Fruit fly (Drosophila melanogaster): Measurements from ENCODE around the gene Tim9a.

Tim9a gene

dm6 chrX:13395988-13396377, 11.0 kb downstream of the Tim9a start:
- no peak for TF ChIP-seq topi (GFP tag; optimal IDR thresholded peaks at IDR 0.05)
- no peak for TF ChIP-seq CG9139 (GFP tag; optimal IDR thresholded peaks at IDR 0.05)
- no peak for TF ChIP-seq CG15336 (GFP tag; IDR thresholded peaks at IDR 0.05)
- TF ChIP-seq fkh (GFP tag; optimal IDR thresholded peaks at IDR 0.05): peak; percentile 39
- no peak for TF ChIP-seq ss (GFP tag; optimal IDR thresholded peaks at IDR 0.05)
- peak; percentile 100 for TF ChIP-seq CG6854 (GFP tag; optimal IDR thresholded peaks at IDR 0.05)
- peak; percentile 62; the same call in 2 of the 3 replicates for TF ChIP-seq eg (GFP tag; IDR thresholded peaks at IDR 0.05)
- peak; percentile 45; the same call in 1 of the 3 replicates for TF ChIP-seq CG6163 (GFP tag; IDR thresholded peaks at IDR 0.05)
- no peak for TF ChIP-seq Smox (GFP tag; optimal IDR thresholded peaks at IDR 0.05)

- peak; percentile 66 for TF ChIP-seq topi (GFP tag; optimal IDR thresholded peaks at IDR 0.05)
- peak; percentile 26 for TF ChIP-seq dsx (GFP tag; optimal IDR thresholded peaks at IDR 0.05; ENCODE audit: poor library complexity, severe bottlenecking)
- TF ChIP-seq Sox102F (GFP tag; optimal IDR thresholded peaks at IDR 0.05): peak; percentile 69
- peak; percentile 28 for TF ChIP-seq Eip75B (GFP tag; optimal IDR thresholded peaks at IDR 0.05)
- TF ChIP-seq Eip93F (GFP tag; optimal IDR thresholded peaks at IDR 0.05): no peak
- peak; percentile 72 for TF ChIP-seq Sox15 (GFP tag; optimal IDR thresholded peaks at IDR 0.05)
- TF ChIP-seq CG4318 (GFP tag; optimal IDR thresholded peaks at IDR 0.05): peak; percentile 74
- peak; percentile 72 for TF ChIP-seq Met (GFP tag; optimal IDR thresholded peaks at IDR 0.05)
- TF ChIP-seq Ets21C (GFP tag; optimal IDR thresholded peaks at IDR 0.05): peak; percentile 47
- peak; percentile 43 for TF ChIP-seq spab (GFP tag; optimal IDR thresholded peaks at IDR 0.05)
- peak; percentile 55 for TF ChIP-seq CG3919 (GFP tag; optimal IDR thresholded peaks at IDR 0.05)
- TF ChIP-seq CG10631 (GFP tag; optimal IDR thresholded peaks at IDR 0.05): peak; percentile 67
- TF ChIP-seq CG1621 (tag; optimal IDR thresholded peaks at IDR 0.05): peak; percentile 14
- TF ChIP-seq Lpt (GFP tag; optimal IDR thresholded peaks at IDR 0.05): no peak
- TF ChIP-seq eg (GFP tag; IDR thresholded peaks at IDR 0.05): peak; percentile 53; the same call in 2 of the 3 replicates
- TF ChIP-seq CG11762 (GFP tag; optimal IDR thresholded peaks at IDR 0.05; ENCODE audit: insufficient read depth): peak; percentile 40
- peak; percentile 87 for TF ChIP-seq CG32006 (GFP tag; optimal IDR thresholded peaks at IDR 0.05)
- peak; percentile 87 for TF ChIP-seq svp (GFP tag)
- peak; percentile 84 for TF ChIP-seq esn (GFP tag; optimal IDR thresholded peaks at IDR 0.05)
- peak; percentile 59 for TF ChIP-seq Smox (GFP tag; optimal IDR thresholded peaks at IDR 0.05)
- TF ChIP-seq fkh (GFP tag; optimal IDR thresholded peaks at IDR 0.05): peak; percentile 4
- TF ChIP-seq cyc (GFP tag; optimal IDR thresholded peaks at IDR 0.05): peak; percentile 60
- peak; percentile 12 for TF ChIP-seq CG3032 (tag; optimal IDR thresholded peaks at IDR 0.05)
- peak; percentile 60 for TF ChIP-seq Sox14 (GFP tag; optimal IDR thresholded peaks at IDR 0.05)
- TF ChIP-seq pdm3 (GFP tag; optimal IDR thresholded peaks at IDR 0.05): peak; percentile 64
- TF ChIP-seq CG6276 (GFP tag; optimal IDR thresholded peaks at IDR 0.05): peak; percentile 78
- peak; percentile 62 for TF ChIP-seq achi (GFP tag; optimal IDR thresholded peaks at IDR 0.05)
- peak; percentile 46 for TF ChIP-seq CG7368 (GFP tag; optimal IDR thresholded peaks at IDR 0.05)
- peak; percentile 25 for TF ChIP-seq CG8319 (GFP tag; optimal IDR thresholded peaks at IDR 0.05)
- peak; percentile 57 for TF ChIP-seq Blimp-1 (GFP tag; optimal IDR thresholded peaks at IDR 0.05)
- peak; percentile 26 for TF ChIP-seq Ets96B (tag; optimal IDR thresholded peaks at IDR 0.05)
- TF ChIP-seq ss (GFP tag; optimal IDR thresholded peaks at IDR 0.05): peak; percentile 34 to 35
- TF ChIP-seq CG16779 (tag; optimal IDR thresholded peaks at IDR 0.05): peak; percentile 52
- TF ChIP-seq CG6808 (GFP tag; optimal IDR thresholded peaks at IDR 0.05): peak; percentile 45
- TF ChIP-seq CG6792 (GFP tag; optimal IDR thresholded peaks at IDR 0.05): peak; percentile 64
- peak; percentile 46 for TF ChIP-seq CG11902 (GFP tag; optimal IDR thresholded peaks at IDR 0.05)
- TF ChIP-seq Hr38 (GFP tag; optimal IDR thresholded peaks at IDR 0.05): no peak
- peak; percentile 38; the same call in 1 of the 2 replicates for TF ChIP-seq CG15336 (GFP tag; IDR thresholded peaks at IDR 0.05)
- TF ChIP-seq CG34406 (GFP tag; optimal IDR thresholded peaks at IDR 0.05): peak; percentile 80
- peak; percentile 66 for TF ChIP-seq acj6 (GFP tag; optimal IDR thresholded peaks at IDR 0.05)
- TF ChIP-seq fd59A (GFP tag; optimal IDR thresholded peaks at IDR 0.05): peak; percentile 10
- peak in 1 of 2 experiments; percentile 70 for TF ChIP-seq salr (GFP tag; optimal IDR thresholded peaks at IDR 0.05)
- TF ChIP-seq CG6163 (GFP tag; IDR thresholded peaks at IDR 0.05): 0 out of 3 replicates have a peak, but pooled peaks have one; percentile 49
- peak; percentile 38; the same call in 2 of the 3 replicates for TF ChIP-seq CG8119 (GFP tag; IDR thresholded peaks at IDR 0.05)
Measured at dm6 chrX:13396378-13397099, 11.5 kb downstream of the Tim9a start, which contains the start of gene Bcat. Gene Bcat (plus strand): TSS chrX:13396899.
